Worm (Caenorhabditis elegans): Measurements from ENCODE around the gene lgc-54.
A peak's percentile ranks its signal among the peaks of the same experiment; 100 is the strongest.

The lgc-54 gene

ce11 chrV:6888828-6889227 is 42.4 kb upstream of the lgc-54 start:
- TF ChIP-seq madf-2 (tag; optimal IDR thresholded peaks at IDR 0.05) (peak; percentile 75), pqm-1 (tag; optimal IDR thresholded peaks at IDR 0.05) (peak; percentile 90), pha-2 (tag; optimal IDR thresholded peaks at IDR 0.05) (peak; percentile 70), ama-1 (optimal IDR thresholded peaks at IDR 0.05) (no peak), nhr-11 (tag; optimal IDR thresholded peaks at IDR 0.05) (no peak), ceh-31 (tag; optimal IDR thresholded peaks at IDR 0.05) (peak; percentile 49), ceh-6 (GFP tag; optimal IDR thresholded peaks at IDR 0.05) (peak; percentile 78), ttx-3 (tag; optimal IDR thresholded peaks at IDR 0.05) (peak; percentile 76), K02D7.2 (tag; optimal IDR thresholded peaks at IDR 0.05) (peak; percentile 62), hlh-15 (tag; optimal IDR thresholded peaks at IDR 0.05) (peak; percentile 37), unc-3 (GFP tag; conservative IDR thresholded peaks at IDR 0.05) (peak; percentile 57; the same call in 1 of the 2 replicates), unc-3 (tag; optimal IDR thresholded peaks at IDR 0.05) (peak; percentile 69), sox-2 (GFP tag; IDR thresholded peaks at IDR 0.05) (peak; percentile 47; the same call in 1 of the 2 replicates), ceh-45 (GFP tag; IDR thresholded peaks at IDR 0.05) (peak; percentile 58; the same call in 1 of the 2 replicates), unc-42 (tag; optimal IDR thresholded peaks at IDR 0.05) (peak; percentile 56), ceh-2 (tag; optimal IDR thresholded peaks at IDR 0.05) (peak; percentile 11), ets-4 (tag; optimal IDR thresholded peaks at IDR 0.05) (no peak), elt-2 (tag; optimal IDR thresholded peaks at IDR 0.05) (peak; percentile 82), pat-9 (tag; optimal IDR thresholded peaks at IDR 0.05) (peak; percentile 70), zip-5 (tag; optimal IDR thresholded peaks at IDR 0.05) (peak; percentile 52), dve-1 (tag; optimal IDR thresholded peaks at IDR 0.05) (peak; percentile 38), ztf-16 (tag; optimal IDR thresholded peaks at IDR 0.05) (peak; percentile 76), nhr-232 (tag; optimal IDR thresholded peaks at IDR 0.05) (peak; percentile 72), ceh-19 (GFP tag; optimal IDR thresholded peaks at IDR 0.05) (peak; percentile 78), ceh-30 (tag; optimal IDR thresholded peaks at IDR 0.05) (no peak), ceh-48 (tag; optimal IDR thresholded peaks at IDR 0.05) (peak; percentile 46), tbx-7 (tag; optimal IDR thresholded peaks at IDR 0.05) (no peak), che-1 (tag; optimal IDR thresholded peaks at IDR 0.05) (peak; percentile 83), nfya-1 (tag; optimal IDR thresholded peaks at IDR 0.05) (peak; percentile 49), odd-2 (tag; optimal IDR thresholded peaks at IDR 0.05) (peak; percentile 18), unc-55 (GFP tag; optimal IDR thresholded peaks at IDR 0.05) (no peak), mec-3 (tag; optimal IDR thresholded peaks at IDR 0.05; ENCODE audit: borderline replicate concordance) (no peak), pag-3 (tag; optimal IDR thresholded peaks at IDR 0.05; ENCODE audit: borderline replicate concordance) (no peak), ceh-9 (tag; optimal IDR thresholded peaks at IDR 0.05) (no peak), pros-1 (tag; optimal IDR thresholded peaks at IDR 0.05) (no peak), ceh-14 (tag; optimal IDR thresholded peaks at IDR 0.05) (peak; percentile 73), ceh-22 (tag; optimal IDR thresholded peaks at IDR 0.05) (no peak), ref-2 (tag; optimal IDR thresholded peaks at IDR 0.05) (peak; percentile 82), ceh-34 (tag; optimal IDR thresholded peaks at IDR 0.05) (peak; percentile 83), unc-86 (tag; optimal IDR thresholded peaks at IDR 0.05) (peak; percentile 78), Y22D7AL.16 (tag; optimal IDR thresholded peaks at IDR 0.05) (peak; percentile 70), rnt-1 (tag; optimal IDR thresholded peaks at IDR 0.05) (peak; percentile 46), C38D4.7 (GFP tag; optimal IDR thresholded peaks at IDR 0.05) (peak; percentile 84), F13H6.1 (tag; optimal IDR thresholded peaks at IDR 0.05) (peak; percentile 71), syd-9 (tag; optimal IDR thresholded peaks at IDR 0.05) (peak; percentile 77), gmeb-2 (tag; optimal IDR thresholded peaks at IDR 0.05) (peak; percentile 73), sox-4 (tag; optimal IDR thresholded peaks at IDR 0.05) (peak; percentile 82), lim-6 (tag; optimal IDR thresholded peaks at IDR 0.05) (peak; percentile 19), elt-4 (tag; optimal IDR thresholded peaks at IDR 0.05) (no peak), hlh-30 (tag; optimal IDR thresholded peaks at IDR 0.05; ENCODE audit: insufficient read depth) (no peak), fkh-6 (tag; optimal IDR thresholded peaks at IDR 0.05) (peak; percentile 82), T23F11.4 (GFP tag; optimal IDR thresholded peaks at IDR 0.05) (peak; percentile 62), sdc-2 (tag; optimal IDR thresholded peaks at IDR 0.05) (peak; percentile 49), fkh-10 (GFP tag; optimal IDR thresholded peaks at IDR 0.05) (no peak)

Data from whole organism, late embryonic.